Fruit fly (Drosophila melanogaster) whole organism, wandering third instar larva: ENCODE data around the gene CG15172.

Experiments used
- Abd-B ChIP-seq: fragments of >200 bp; optimal IDR thresholded peaks from 2 replicates; lab custom pipeline; 2017; ENCODE audit warnings: missing biosample characterization, missing genetic modification characterization
- Dfd ChIP-seq: fragments of >200 bp; optimal IDR thresholded peaks from 2 replicates; lab custom pipeline; 2017; ENCODE audit warnings: missing biosample characterization, missing genetic modification characterization
- GATAd ChIP-seq: sonication (Bioruptor generic); optimal IDR thresholded peaks from 2 replicates; lab custom pipeline; 2016; ENCODE audit warnings: missing biosample characterization, missing genetic modification characterization
- Hr83 ChIP-seq: fragments of 200-300 bp; sonication (Bioruptor generic); optimal IDR thresholded peaks from 2 replicates; lab custom pipeline; 2016; ENCODE audit warnings: missing biosample characterization, mild to moderate bottlenecking, missing genetic modification characterization, moderate library complexity; ENCODE audit not compliant: poor library complexity, severe bottlenecking
- Rel ChIP-seq, 2 experiments: fragments of 200-800 bp; sonication (Bioruptor generic) in 1 of 2; optimal IDR thresholded peaks; 2 replicates in 1 of 2; 3 replicates in 1 of 2; lab custom pipeline; 2016 to 2019; ENCODE audit warnings: mild to moderate bottlenecking in 2 of 2, missing biosample characterization in 2 of 2, missing genetic modification characterization in 2 of 2, moderate library complexity in 1 of 2
- br ChIP-seq: fragments of 200-800 bp; sonication (Bioruptor generic); optimal IDR thresholded peaks from 2 replicates; lab custom pipeline; 2016; ENCODE audit warnings: missing biosample characterization, missing genetic modification characterization
- pan ChIP-seq: fragments of >200 bp; optimal IDR thresholded peaks from 2 replicates; lab custom pipeline; 2017
- tai ChIP-seq: sonication (Bioruptor generic); optimal IDR thresholded peaks from 2 replicates; lab custom pipeline; 2016; ENCODE audit warnings: missing biosample characterization, missing genetic modification characterization
- woc ChIP-seq: sonication (Bioruptor generic); optimal IDR thresholded peaks from 2 replicates; lab custom pipeline; 2016; ENCODE audit warnings: missing biosample characterization, mild to moderate bottlenecking, missing genetic modification characterization

- TF ChIP-seq Rel (GFP tag; optimal IDR thresholded peaks at IDR 0.05; lab: Kevin White, UChicago) (no peak), Rel (tag; optimal IDR thresholded peaks at IDR 0.05; lab: Kevin White, UChicago) (no peak), Dfd (GFP tag; lab: Kevin White, UChicago) (no peak), Hr83 (GFP tag; lab: Kevin White, UChicago) (no peak), GATAd (GFP tag; lab: Kevin White, UChicago) (no peak), br (no peak), woc (GFP tag; lab: Kevin White, UChicago) (no peak), pan (lab: Kevin White, UChicago) (no peak), tai (no peak), Abd-B (GFP tag; lab: Kevin White, UChicago) (no peak)
Measured at dm6 chr2L:19014881-19015366, 7.3 kb upstream of the CG15172 start.
